Worm (Caenorhabditis elegans): ENCODE data around the gene sra-6.

DNA sequence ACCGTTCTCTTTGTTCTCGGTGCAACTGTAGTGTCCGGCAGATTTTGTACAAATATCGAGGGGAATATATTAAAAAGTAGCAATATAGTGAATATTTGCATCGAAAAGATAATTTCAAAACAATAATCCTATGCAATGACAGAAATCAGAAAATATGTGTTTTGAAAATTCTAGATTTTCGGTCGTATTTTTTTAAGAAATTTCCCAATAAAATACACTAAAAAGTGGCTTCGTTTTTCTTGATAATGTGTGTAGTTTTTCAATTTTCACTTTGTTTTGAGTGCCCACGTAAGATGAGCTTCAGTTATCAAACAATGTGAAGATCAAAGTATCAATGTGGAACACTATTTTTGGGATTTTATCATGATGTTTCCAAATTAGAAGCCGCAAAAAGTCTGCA is 33.8 kb downstream of the sra-6 start, which contains the start of gene gcy-1:
- TF ChIP-seq pha-4 (tag; optimal IDR thresholded peaks at IDR 0.05) (no peak), ztf-11 (tag; optimal IDR thresholded peaks at IDR 0.05) (no peak), lin-13 (tag; optimal IDR thresholded peaks at IDR 0.05) (no peak)
